Fruit fly (Drosophila melanogaster): ENCODE results near the gene TwdlY.
A peak's percentile ranks its signal among the peaks of the same experiment; 100 is the strongest.

The TwdlY gene

DNA sequence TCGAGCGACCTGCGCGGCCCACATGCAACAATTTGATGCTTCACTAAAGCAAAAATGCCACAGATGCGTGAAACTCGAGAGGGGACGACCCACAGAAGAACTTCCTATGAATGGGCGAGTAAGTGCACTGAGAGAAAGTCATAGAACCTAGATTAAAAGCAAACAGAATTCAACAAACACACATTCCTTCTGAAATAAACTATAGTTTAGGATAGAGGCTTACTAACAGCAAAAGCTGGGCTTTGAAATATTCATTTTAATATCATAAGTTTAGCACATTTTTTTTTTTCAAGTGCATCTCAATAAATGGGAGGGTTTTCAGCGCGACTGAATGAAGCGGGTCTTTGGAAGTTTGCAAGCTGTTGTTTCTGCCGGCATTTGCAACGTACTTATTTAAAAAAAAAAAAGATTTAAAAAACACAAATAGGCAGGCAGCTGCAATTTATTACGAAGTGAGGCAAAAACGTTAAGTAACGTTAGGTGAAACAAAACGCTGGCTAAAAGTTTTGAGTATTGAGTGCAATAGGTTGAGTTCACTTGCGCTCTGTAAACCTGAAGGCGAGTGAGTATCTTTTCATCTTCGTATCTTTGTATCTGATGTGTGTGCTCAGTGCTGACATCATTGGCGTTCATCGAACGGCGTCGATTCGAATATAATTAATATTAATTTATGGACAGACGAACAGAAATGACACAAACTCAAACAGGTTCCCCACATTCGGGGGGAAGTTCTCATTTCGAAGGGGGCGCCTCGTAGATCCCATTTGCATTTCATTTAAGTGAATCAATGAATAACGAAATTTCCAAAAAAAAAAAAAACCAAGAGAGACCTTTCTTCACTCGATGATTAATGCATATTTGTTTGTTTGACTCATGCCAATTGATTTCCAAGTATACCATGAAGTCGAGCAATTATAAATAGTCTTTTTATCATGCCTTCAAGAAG is 38.4 kb downstream of the TwdlY start (continued):
- TF ChIP-seq CG2120 (GFP tag; optimal IDR thresholded peaks at IDR 0.05): no peak
- TF ChIP-seq CG11085 (GFP tag; IDR thresholded peaks at IDR 0.05): peak; percentile 36; the same call in 1 of the 2 replicates
- TF ChIP-seq btn (GFP tag; optimal IDR thresholded peaks at IDR 0.05): peak; percentile 9
- peak; percentile 72 for TF ChIP-seq CG4424 (GFP tag; optimal IDR thresholded peaks at IDR 0.05)
- no peak for TF ChIP-seq psq (GFP tag; optimal IDR thresholded peaks at IDR 0.05)
- TF ChIP-seq org-1 (GFP tag; optimal IDR thresholded peaks at IDR 0.05): peak; percentile 44
- peak; percentile 69 for TF ChIP-seq Ptx1 (GFP tag; IDR thresholded peaks at IDR 0.05)
- peak; percentile 59 for TF ChIP-seq CG1024 (GFP tag; IDR thresholded peaks at IDR 0.05)
- TF ChIP-seq Lpt (GFP tag; optimal IDR thresholded peaks at IDR 0.05): no peak
- TF ChIP-seq nom (GFP tag; optimal IDR thresholded peaks at IDR 0.05): peak; percentile 17
- no peak for TF ChIP-seq luna (GFP tag; optimal IDR thresholded peaks at IDR 0.05)
- TF ChIP-seq ems (GFP tag; optimal IDR thresholded peaks at IDR 0.05): peak; percentile 28
- no peak for TF ChIP-seq fu2 (GFP tag; optimal IDR thresholded peaks at IDR 0.05)
- TF ChIP-seq CG18262 (tag; optimal IDR thresholded peaks at IDR 0.05): peak; percentile 73
- TF ChIP-seq Meics (GFP tag; optimal IDR thresholded peaks at IDR 0.05): no peak
- TF ChIP-seq slbo (GFP tag; IDR thresholded peaks at IDR 0.05): no peak
- TF ChIP-seq CG4707 (GFP tag; optimal IDR thresholded peaks at IDR 0.05): no peak
- TF ChIP-seq her (GFP tag; optimal IDR thresholded peaks at IDR 0.05): no peak
- no peak for TF ChIP-seq CG12942 (GFP tag; optimal IDR thresholded peaks at IDR 0.05)
- TF ChIP-seq CG17802 (tag; optimal IDR thresholded peaks at IDR 0.05): peak; percentile 30
- TF ChIP-seq CG3163 (GFP tag; optimal IDR thresholded peaks at IDR 0.05): no peak
- no peak for TF ChIP-seq Dfd (GFP tag; optimal IDR thresholded peaks at IDR 0.05)
- TF ChIP-seq Abd-B (GFP tag; optimal IDR thresholded peaks at IDR 0.05): no peak
- TF ChIP-seq Oli (tag; optimal IDR thresholded peaks at IDR 0.05): peak; percentile 25
- peak; percentile 43 for TF ChIP-seq Atf-2 (GFP tag; optimal IDR thresholded peaks at IDR 0.05)
- TF ChIP-seq CG9437 (GFP tag; optimal IDR thresholded peaks at IDR 0.05): peak; percentile 5
- TF ChIP-seq CG7963 (GFP tag; IDR thresholded peaks at IDR 0.05; ENCODE audit: partially characterized antibody): no peak
- no peak for TF ChIP-seq CG9932 (GFP tag; IDR thresholded peaks at IDR 0.05)
- peak; percentile 61 for TF ChIP-seq CG6254 (GFP tag; optimal IDR thresholded peaks at IDR 0.05)
- TF ChIP-seq pnt (GFP tag; optimal IDR thresholded peaks at IDR 0.05): peak; percentile 74
- no peak for TF ChIP-seq CG7271 (tag; optimal IDR thresholded peaks at IDR 0.05)
- TF ChIP-seq HmgD (GFP tag; optimal IDR thresholded peaks at IDR 0.05): no peak
- peak; percentile 47 for TF ChIP-seq zen (tag; optimal IDR thresholded peaks at IDR 0.05)
- TF ChIP-seq vnd (GFP tag; IDR thresholded peaks at IDR 0.05; ENCODE audit: partially characterized antibody): no peak
- TF ChIP-seq Max (GFP tag; optimal IDR thresholded peaks at IDR 0.05): peak; percentile 44
- TF ChIP-seq esg (GFP tag; conservative IDR thresholded peaks at IDR 0.05): peak; percentile 65
- TF ChIP-seq CG4854 (GFP tag; optimal IDR thresholded peaks at IDR 0.05): peak; percentile 5
- no peak for TF ChIP-seq hth (optimal IDR thresholded peaks at IDR 0.05)
- TF ChIP-seq CG4617 (GFP tag; optimal IDR thresholded peaks at IDR 0.05; ENCODE audit: borderline replicate concordance): no peak
- TF ChIP-seq sqz (GFP tag; optimal IDR thresholded peaks at IDR 0.05): no peak
- no peak for TF ChIP-seq CG34224 (GFP tag; IDR thresholded peaks at IDR 0.05; ENCODE audit: partially characterized antibody)
- no peak for TF ChIP-seq pan (optimal IDR thresholded peaks at IDR 0.05)
- peak in 1 of 2 experiments; percentile 63 for TF ChIP-seq pan (GFP tag; optimal IDR thresholded peaks at IDR 0.05 in 1 of 2, IDR thresholded peaks at IDR 0.05 in 1 of 2)
- peak; percentile 5 for TF ChIP-seq CG12104 (GFP tag; optimal IDR thresholded peaks at IDR 0.05)
- no peak for TF ChIP-seq oc (tag; optimal IDR thresholded peaks at IDR 0.05)
- TF ChIP-seq CG18599 (GFP tag; optimal IDR thresholded peaks at IDR 0.05): peak; percentile 13
- peak; percentile 29 for TF ChIP-seq gcm2 (GFP tag; optimal IDR thresholded peaks at IDR 0.05)
- no peak for TF ChIP-seq slou (GFP tag; optimal IDR thresholded peaks at IDR 0.05)
- peak; percentile 22 for TF ChIP-seq Sox102F (GFP tag; optimal IDR thresholded peaks at IDR 0.05)

All from whole organism, embryonic.